ENCODE assay signal across 5 fruit fly cellular contexts in genomic region chr3R:16099268-16100240, dm6.
TF ChIP-seq lines count a peak whose summit lies in the region.

No protein-coding gene starts in this region.

TF ChIP-seq in whole organism, adult, 20 proteins besides CTCF, POLR2A, EP300 and RAD21 (continued from another document):
- TF ChIP-seq Mnt (GFP tag; optimal IDR thresholded peaks at IDR 0.05; lab: Kevin White, UChicago), result peak; percentile 96
- TF ChIP-seq Crg-1 (GFP tag; optimal IDR thresholded peaks at IDR 0.05; lab: Kevin White, UChicago), result no peak
- TF ChIP-seq Clk (GFP tag; optimal IDR thresholded peaks at IDR 0.05; lab: Kevin White, UChicago), result peak; percentile 52

TF ChIP-seq in whole organism, embryonic, 481 proteins besides CTCF, POLR2A, EP300 and RAD21 (continued from another document and continues in another):
- TF ChIP-seq CG9437 (GFP tag; optimal IDR thresholded peaks at IDR 0.05; lab: Kevin White, UChicago) (no peak), sob (GFP tag; IDR thresholded peaks at IDR 0.05; lab: Robert Waterston, UW) (no peak; the same call in 1 of the 2 replicates), Spps (tag; optimal IDR thresholded peaks at IDR 0.05; lab: Kevin White, UChicago) (no peak), CG12659 (GFP tag; optimal IDR thresholded peaks at IDR 0.05; lab: Kevin White, UChicago) (no peak), CG7839 (tag; optimal IDR thresholded peaks at IDR 0.05; lab: Kevin White, UChicago) (no peak), shn (GFP tag; optimal IDR thresholded peaks at IDR 0.05; lab: Kevin White, UChicago) (peak; percentile 51), Opbp (GFP tag; IDR thresholded peaks at IDR 0.05; lab: Robert Waterston, UW; ENCODE audit: partially characterized antibody) (peak; percentile 57; the same call in 1 of the 3 replicates), toy (GFP tag; IDR thresholded peaks at IDR 0.05; lab: Robert Waterston, UW) (no peak), ab (GFP tag; optimal IDR thresholded peaks at IDR 0.05; lab: Kevin White, UChicago) (peak; percentile 66), Max (GFP tag; optimal IDR thresholded peaks at IDR 0.05; lab: Kevin White, UChicago) (peak; percentile 45), slou (GFP tag; optimal IDR thresholded peaks at IDR 0.05; lab: Kevin White, UChicago) (no peak), Eip74EF (GFP tag; optimal IDR thresholded peaks at IDR 0.05; lab: Kevin White, UChicago) (no peak), Ets65A (GFP tag; lab: Kevin White, UChicago) (peak; percentile 40), jumu (GFP tag; optimal IDR thresholded peaks at IDR 0.05; lab: Kevin White, UChicago) (peak; percentile 48), CG11560 (tag; IDR thresholded peaks at IDR 0.05; lab: Robert Waterston, UW) (no peak), CG3838 (GFP tag; optimal IDR thresholded peaks at IDR 0.05; lab: Kevin White, UChicago) (no peak), CG12219 (GFP tag; optimal IDR thresholded peaks at IDR 0.05; lab: Kevin White, UChicago) (no peak), inv (GFP tag; IDR thresholded peaks at IDR 0.05; lab: Robert Waterston, UW; ENCODE audit: partially characterized antibody) (0 out of 2 replicates have a peak, but pooled peaks have one; percentile 2), CG17186 (GFP tag; optimal IDR thresholded peaks at IDR 0.05; lab: Kevin White, UChicago) (no peak), Atf3 (GFP tag; optimal IDR thresholded peaks at IDR 0.05; lab: Kevin White, UChicago) (no peak), z (GFP tag; IDR thresholded peaks at IDR 0.05; lab: Robert Waterston, UW) (peak; percentile 96), CG18599 (GFP tag; optimal IDR thresholded peaks at IDR 0.05; lab: Kevin White, UChicago) (no peak), CG8924 (tag; optimal IDR thresholded peaks at IDR 0.05; lab: Kevin White, UChicago) (peak; percentile 68), oc (tag; optimal IDR thresholded peaks at IDR 0.05; lab: Kevin White, UChicago) (peak; percentile 25), Ada2b (GFP tag; IDR thresholded peaks at IDR 0.05; lab: Robert Waterston, UW) (no peak), CG8388 (GFP tag; optimal IDR thresholded peaks at IDR 0.05; lab: Kevin White, UChicago) (no peak), dmrt11E (tag; optimal IDR thresholded peaks at IDR 0.05; lab: Kevin White, UChicago) (peak; percentile 20), Hr3 (GFP tag; optimal IDR thresholded peaks at IDR 0.05; lab: Kevin White, UChicago) (no peak), CG2116 (GFP tag; optimal IDR thresholded peaks at IDR 0.05; lab: Kevin White, UChicago) (peak; percentile 22), CG15479 (GFP tag; optimal IDR thresholded peaks at IDR 0.05; lab: Kevin White, UChicago) (peak; percentile 99), CG14441 (GFP tag; IDR thresholded peaks at IDR 0.05; lab: Robert Waterston, UW) (0 out of 2 replicates have a peak, but pooled peaks have one; percentile 21), CG12104 (GFP tag; optimal IDR thresholded peaks at IDR 0.05; lab: Kevin White, UChicago) (no peak)

TF ChIP-seq in whole organism, prepupa, 60 proteins besides CTCF, POLR2A, EP300 and RAD21 (continued from another document and continues in another):
- no peak for TF ChIP-seq Hr38 (GFP tag; optimal IDR thresholded peaks at IDR 0.05; lab: Kevin White, UChicago)
- TF ChIP-seq Ets21C (GFP tag; optimal IDR thresholded peaks at IDR 0.05; lab: Kevin White, UChicago), result no peak
- TF ChIP-seq Eip78C (GFP tag; lab: Kevin White, UChicago), result peak; percentile 87
- no peak for TF ChIP-seq spab (GFP tag; optimal IDR thresholded peaks at IDR 0.05; lab: Kevin White, UChicago)
- TF ChIP-seq CG6276 (GFP tag; optimal IDR thresholded peaks at IDR 0.05; lab: Kevin White, UChicago), result peak; percentile 63
- TF ChIP-seq eg (GFP tag; IDR thresholded peaks at IDR 0.05; lab: Robert Waterston, UW), result peak; percentile 39; the same call in 1 of the 3 replicates
- TF ChIP-seq dac (GFP tag; optimal IDR thresholded peaks at IDR 0.05; lab: Kevin White, UChicago), result peak; percentile 7
- TF ChIP-seq topi (GFP tag; optimal IDR thresholded peaks at IDR 0.05; lab: Kevin White, UChicago), result peak; percentile 26
- no peak for TF ChIP-seq Blimp-1 (GFP tag; optimal IDR thresholded peaks at IDR 0.05; lab: Kevin White, UChicago)
- TF ChIP-seq fkh (GFP tag; optimal IDR thresholded peaks at IDR 0.05; lab: Kevin White, UChicago), result peak; percentile 96
- no peak for TF ChIP-seq CG11902 (GFP tag; optimal IDR thresholded peaks at IDR 0.05; lab: Kevin White, UChicago)
- TF ChIP-seq svp (GFP tag; lab: Kevin White, UChicago), result peak; percentile 97
- TF ChIP-seq Met (GFP tag; optimal IDR thresholded peaks at IDR 0.05; lab: Kevin White, UChicago), result peak; percentile 59
- no peak for TF ChIP-seq CG11762 (GFP tag; optimal IDR thresholded peaks at IDR 0.05; lab: Kevin White, UChicago; ENCODE audit: insufficient read depth)
- no peak for TF ChIP-seq salr (GFP tag; optimal IDR thresholded peaks at IDR 0.05; lab: Kevin White, UChicago)
- peak; percentile 46 for TF ChIP-seq CG32006 (GFP tag; optimal IDR thresholded peaks at IDR 0.05; lab: Kevin White, UChicago)
- TF ChIP-seq CG10669 (GFP tag; optimal IDR thresholded peaks at IDR 0.05; lab: Kevin White, UChicago), result no peak
- TF ChIP-seq Smox (GFP tag; optimal IDR thresholded peaks at IDR 0.05; lab: Kevin White, UChicago), result peak; percentile 33
- TF ChIP-seq OdsH (GFP tag; optimal IDR thresholded peaks at IDR 0.05; lab: Kevin White, UChicago), result peak; percentile 31
- TF ChIP-seq Sox14 (GFP tag; optimal IDR thresholded peaks at IDR 0.05; lab: Kevin White, UChicago), result peak; percentile 89
- peak; percentile 49 for TF ChIP-seq net (GFP tag; optimal IDR thresholded peaks at IDR 0.05; lab: Kevin White, UChicago)
- peak; percentile 52 for TF ChIP-seq CG6808 (GFP tag; optimal IDR thresholded peaks at IDR 0.05; lab: Kevin White, UChicago)
- peak; percentile 49 for TF ChIP-seq CG3919 (GFP tag; optimal IDR thresholded peaks at IDR 0.05; lab: Kevin White, UChicago)
- TF ChIP-seq CG6854 (GFP tag; optimal IDR thresholded peaks at IDR 0.05; lab: Kevin White, UChicago), result peak; percentile 61
- TF ChIP-seq CG10631 (GFP tag; optimal IDR thresholded peaks at IDR 0.05; lab: Kevin White, UChicago), result no peak
- peak; percentile 55; the same call in 1 of the 2 replicates for TF ChIP-seq CG15336 (GFP tag; IDR thresholded peaks at IDR 0.05; lab: Robert Waterston, UW)
- TF ChIP-seq Hr4 (GFP tag; optimal IDR thresholded peaks at IDR 0.05; lab: Kevin White, UChicago), result peak; percentile 40
- TF ChIP-seq CG11294 (GFP tag; IDR thresholded peaks at IDR 0.05; lab: Robert Waterston, UW), result peak; percentile 18; the same call in 1 of the 2 replicates
- TF ChIP-seq CG3032 (tag; optimal IDR thresholded peaks at IDR 0.05; lab: Kevin White, UChicago), result peak; percentile 3
- peak; percentile 10 for TF ChIP-seq cyc (GFP tag; optimal IDR thresholded peaks at IDR 0.05; lab: Kevin White, UChicago)
- TF ChIP-seq Ets96B (tag; optimal IDR thresholded peaks at IDR 0.05; lab: Kevin White, UChicago), result peak; percentile 24
- 0 out of 2 replicates have a peak, but pooled peaks have one; percentile 10 for TF ChIP-seq Gug (GFP tag; IDR thresholded peaks at IDR 0.05; lab: Robert Waterston, UW)
- no peak; the same call in 1 of the 3 replicates for TF ChIP-seq CG8119 (GFP tag; IDR thresholded peaks at IDR 0.05; lab: Robert Waterston, UW)

TF ChIP-seq in whole organism, pupa, 21 proteins besides CTCF, POLR2A, EP300 and RAD21 (continued from another document):
- TF ChIP-seq CG9948 (tag; optimal IDR thresholded peaks at IDR 0.05; lab: Kevin White, UChicago), result no peak

TF ChIP-seq in whole organism, wandering third instar larva, 38 proteins besides CTCF, POLR2A, EP300 and RAD21 (continued from another document):
- no peak for TF ChIP-seq GATAd (GFP tag; optimal IDR thresholded peaks at IDR 0.05; lab: Kevin White, UChicago)
- TF ChIP-seq Myc (optimal IDR thresholded peaks at IDR 0.05; lab: Kevin White, UChicago), result no peak
- TF ChIP-seq Vsx2 (GFP tag; optimal IDR thresholded peaks at IDR 0.05; lab: Kevin White, UChicago; ENCODE audit: partially characterized antibody), result no peak
- peak; percentile 73 for TF ChIP-seq fru (GFP tag; optimal IDR thresholded peaks at IDR 0.05; lab: Kevin White, UChicago)
- peak; percentile 12 for TF ChIP-seq psq (GFP tag; optimal IDR thresholded peaks at IDR 0.05; lab: Kevin White, UChicago)
- peak; percentile 19 to 54 for TF ChIP-seq foxo (GFP tag; optimal IDR thresholded peaks at IDR 0.05; lab: Kevin White, UChicago)
- TF ChIP-seq CrebA (GFP tag; optimal IDR thresholded peaks at IDR 0.05; lab: Kevin White, UChicago; ENCODE audit: borderline replicate concordance), result peak; percentile 91
- no peak for TF ChIP-seq CG9705 (GFP tag; optimal IDR thresholded peaks at IDR 0.05; lab: Kevin White, UChicago)
- no peak for TF ChIP-seq woc (GFP tag; optimal IDR thresholded peaks at IDR 0.05; lab: Kevin White, UChicago)
- peak; percentile 88 for TF ChIP-seq brk (GFP tag; optimal IDR thresholded peaks at IDR 0.05; lab: Kevin White, UChicago)
- TF ChIP-seq pan (optimal IDR thresholded peaks at IDR 0.05; lab: Kevin White, UChicago), result no peak
- TF ChIP-seq Dif (GFP tag; optimal IDR thresholded peaks at IDR 0.05; lab: Kevin White, UChicago; ENCODE audit: partially characterized antibody), result peak; percentile 79
- peak; percentile 72 for TF ChIP-seq br (GFP tag; optimal IDR thresholded peaks at IDR 0.05; lab: Kevin White, UChicago)
- TF ChIP-seq Hnf4 (GFP tag; optimal IDR thresholded peaks at IDR 0.05; lab: Kevin White, UChicago), result peak; percentile 81
- peak; percentile 62 for TF ChIP-seq rgr (GFP tag; optimal IDR thresholded peaks at IDR 0.05; lab: Kevin White, UChicago)
- TF ChIP-seq dsf (GFP tag; optimal IDR thresholded peaks at IDR 0.05; lab: Kevin White, UChicago; ENCODE audit: borderline replicate concordance), result no peak
- peak; percentile 25 for TF ChIP-seq ey (GFP tag; optimal IDR thresholded peaks at IDR 0.05; lab: Kevin White, UChicago)
